Fruit fly (Drosophila melanogaster): ENCODE results near the gene CG42526.

The CG42526 gene

DNA sequence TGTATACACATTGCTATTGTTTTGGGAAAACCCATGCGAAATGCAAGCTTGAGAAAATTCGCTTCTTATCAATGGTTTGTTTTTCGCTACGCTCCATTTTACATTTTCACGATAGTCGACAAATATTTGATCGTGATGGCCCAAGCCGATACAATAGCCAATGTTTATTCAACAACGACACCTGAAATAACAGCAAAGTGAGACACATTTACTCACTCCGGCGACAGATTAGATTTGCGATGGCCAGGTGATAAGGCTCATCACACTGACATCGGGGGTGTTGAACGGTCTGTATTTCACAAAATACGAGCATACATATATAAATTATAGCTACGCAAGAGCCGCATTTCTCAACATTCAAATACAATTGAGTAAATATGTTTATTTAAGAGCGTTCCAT, 38.0 kb downstream of the CG42526 start (continued):
- peak; percentile 3 for TF ChIP-seq Bteb2 (GFP tag; optimal IDR thresholded peaks at IDR 0.05)
- peak; percentile 3 for TF ChIP-seq CG7839 (tag; optimal IDR thresholded peaks at IDR 0.05)
- no peak for TF ChIP-seq Stat92E (GFP tag; optimal IDR thresholded peaks at IDR 0.05)
- TF ChIP-seq bab2 (GFP tag; optimal IDR thresholded peaks at IDR 0.05): peak; percentile 44
- TF ChIP-seq Bdp1 (GFP tag; optimal IDR thresholded peaks at IDR 0.05): peak; percentile 18
- TF ChIP-seq Xrp1 (GFP tag; IDR thresholded peaks at IDR 0.05): peak; percentile 66
- peak; percentile 6 for TF ChIP-seq CG2875 (GFP tag; optimal IDR thresholded peaks at IDR 0.05)
- TF ChIP-seq twi (tag; optimal IDR thresholded peaks at IDR 0.05): peak; percentile 42
- TF ChIP-seq Fer3 (tag; optimal IDR thresholded peaks at IDR 0.05): peak; percentile 84
- TF ChIP-seq salm (tag; optimal IDR thresholded peaks at IDR 0.05): peak; percentile 29
- peak; percentile 73 for TF ChIP-seq Sox100B (GFP tag; optimal IDR thresholded peaks at IDR 0.05)
- peak; percentile 90 for TF ChIP-seq CG6813 (GFP tag; optimal IDR thresholded peaks at IDR 0.05)

DNA sequence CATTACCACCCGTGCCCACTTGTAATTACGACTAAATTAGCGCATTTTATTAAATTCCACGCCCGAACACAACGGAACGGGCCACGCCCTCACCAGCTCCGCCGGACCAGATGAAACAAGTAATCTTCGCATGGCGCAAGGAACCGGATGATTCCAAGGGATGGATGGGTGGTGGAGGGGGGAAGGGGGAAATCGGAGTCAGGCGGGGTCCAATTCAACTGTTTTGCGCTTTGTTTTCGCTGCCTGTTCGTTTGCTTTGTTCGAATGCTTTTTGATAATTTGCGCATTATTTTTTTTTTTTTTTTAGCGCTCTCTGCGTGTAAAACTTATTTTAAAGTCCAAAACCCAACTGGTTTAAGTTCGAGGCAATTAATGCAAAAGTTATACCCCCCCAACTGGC, 38.5 kb downstream of the CG42526 start:
- TF ChIP-seq Nf-YC (tag; optimal IDR thresholded peaks at IDR 0.05): no peak
- no peak for TF ChIP-seq CG8290 (GFP tag; optimal IDR thresholded peaks at IDR 0.05)
- TF ChIP-seq CG8290 (tag; optimal IDR thresholded peaks at IDR 0.05): peak in 1 of 2 experiments; percentile 21
- no peak for TF ChIP-seq Sin3A (optimal IDR thresholded peaks at IDR 0.05)
- no peak for TF ChIP-seq Usf (GFP tag; optimal IDR thresholded peaks at IDR 0.05)
- TF ChIP-seq CrebB (tag; optimal IDR thresholded peaks at IDR 0.05): no peak
- no peak for TF ChIP-seq CG10267 (tag; optimal IDR thresholded peaks at IDR 0.05)
- no peak for TF ChIP-seq Elba2 (GFP tag; optimal IDR thresholded peaks at IDR 0.05)
- no peak for TF ChIP-seq exex (tag; optimal IDR thresholded peaks at IDR 0.05)
- TF ChIP-seq crol (GFP tag; IDR thresholded peaks at IDR 0.05): peak; percentile 67
- no peak for TF ChIP-seq Ets65A (GFP tag)
- TF ChIP-seq Asciz (GFP tag; optimal IDR thresholded peaks at IDR 0.05): no peak
- TF ChIP-seq ken (GFP tag; IDR thresholded peaks at IDR 0.05): no peak
- TF ChIP-seq ind (GFP tag; optimal IDR thresholded peaks at IDR 0.05): no peak
- no peak for TF ChIP-seq CG3163 (GFP tag; optimal IDR thresholded peaks at IDR 0.05)
- peak; percentile 75; the same call in 1 of the 4 replicates for TF ChIP-seq chinmo (GFP tag; IDR thresholded peaks at IDR 0.05; ENCODE audit: partially characterized antibody)
- no peak for TF ChIP-seq ranshi (GFP tag; IDR thresholded peaks at IDR 0.05)
- TF ChIP-seq NfI (GFP tag; optimal IDR thresholded peaks at IDR 0.05): no peak
- TF ChIP-seq vnd (GFP tag; IDR thresholded peaks at IDR 0.05; ENCODE audit: partially characterized antibody): 0 out of 3 replicates have a peak, but pooled peaks have one; percentile 10
- TF ChIP-seq zfh2 (GFP tag; optimal IDR thresholded peaks at IDR 0.05): no peak
- TF ChIP-seq CG1529 (GFP tag; optimal IDR thresholded peaks at IDR 0.05): no peak
- TF ChIP-seq mirr (GFP tag; optimal IDR thresholded peaks at IDR 0.05): no peak
- no peak for TF ChIP-seq Stat92E (GFP tag; optimal IDR thresholded peaks at IDR 0.05)
- no peak for TF ChIP-seq HLH4C (GFP tag; IDR thresholded peaks at IDR 0.05; ENCODE audit: partially characterized antibody)
- no peak for TF ChIP-seq CG10431 (GFP tag; optimal IDR thresholded peaks at IDR 0.05)
- no peak for TF ChIP-seq sima (GFP tag; optimal IDR thresholded peaks at IDR 0.05)
- TF ChIP-seq CG10462 (GFP tag; optimal IDR thresholded peaks at IDR 0.05): no peak
- no peak for TF ChIP-seq rib (GFP tag; IDR thresholded peaks at IDR 0.05)
- TF ChIP-seq CG2889 (GFP tag; IDR thresholded peaks at IDR 0.05): no peak
- TF ChIP-seq Hey (tag; optimal IDR thresholded peaks at IDR 0.05): no peak
